Worm (Caenorhabditis elegans) whole organism, L4 larva: Measurements from ENCODE around the gene F33G12.6.
A peak's percentile ranks its signal among the peaks of the same experiment; 100 is the strongest.

Experiments
- D1046.2 ChIP-seq: fragments of 200-800 bp; sonication (Bioruptor generic); IDR thresholded peaks from 2 replicates; pipeline ENCODE4 v1.3.6; 2022; ENCODE audit warnings: missing genetic modification characterization, missing compliant biosample characterization
- F26F4.8 ChIP-seq: fragments of 200-800 bp; sonication (Bioruptor generic); conservative IDR thresholded peaks from 2 replicates; pipeline ENCODE4 v1.3.6; 2022; ENCODE audit warnings: missing genetic modification characterization, missing compliant biosample characterization
- F37D6.2 ChIP-seq: sonication (generic microtip); optimal IDR thresholded peaks from 2 replicates; lab custom pipeline; 2016; ENCODE audit warnings: mild to moderate bottlenecking, missing genetic modification characterization, missing compliant biosample characterization
- R02D3.7 ChIP-seq: fragments of 150-350 bp; sonication (generic microtip); optimal IDR thresholded peaks from 3 replicates; lab custom pipeline; 2014; ENCODE audit warnings: missing biosample characterization, missing genetic modification characterization
- T26A8.4 ChIP-seq: fragments of 200-800 bp; sonication (Bioruptor generic); IDR thresholded peaks from 2 replicates; pipeline ENCODE4 v1.3.6; 2022; ENCODE audit warnings: missing genetic modification characterization, missing compliant biosample characterization
- ZK337.2 ChIP-seq: fragments of 200-800 bp; sonication (Bioruptor generic); IDR thresholded peaks from 2 replicates; pipeline ENCODE4 v1.3.6; 2022; ENCODE audit warnings: missing genetic modification reagents, missing genetic modification characterization, missing compliant biosample characterization
- attf-4 ChIP-seq: sonication (generic microtip); optimal IDR thresholded peaks from 3 replicates; lab custom pipeline; 2017; ENCODE audit warnings: missing biosample characterization, missing genetic modification characterization
- ceh-32 ChIP-seq: sonication (generic microtip); optimal IDR thresholded peaks from 2 replicates; lab custom pipeline; 2016; ENCODE audit warnings: mild to moderate bottlenecking, missing genetic modification characterization, missing compliant biosample characterization; ENCODE audit not compliant: poor library complexity
- ceh-44 ChIP-seq: fragments of 200-800 bp; sonication (Bioruptor generic); IDR thresholded peaks from 2 replicates; pipeline ENCODE4 v1.3.6; 2022; ENCODE audit warnings: missing genetic modification reagents, missing genetic modification characterization, missing compliant biosample characterization
- ceh-62 ChIP-seq: sonication (generic microtip); optimal IDR thresholded peaks from 2 replicates; lab custom pipeline; 2017; ENCODE audit warnings: missing biosample characterization, missing genetic modification characterization
- ces-1 ChIP-seq: fragments of 150-350 bp; sonication (generic microtip); optimal IDR thresholded peaks from 4 replicates; lab custom pipeline; 2014; ENCODE audit warnings: missing biosample characterization, missing genetic modification reagents, missing genetic modification characterization
- ctbp-1 ChIP-seq: fragments of 200-800 bp; sonication (Bioruptor generic); IDR thresholded peaks from 2 replicates; pipeline ENCODE4 v1.3.6; 2022; ENCODE audit warnings: missing genetic modification reagents, missing genetic modification characterization, missing compliant biosample characterization
- daf-12 ChIP-seq: fragments of 150-350 bp; optimal IDR thresholded peaks from 2 replicates; lab custom pipeline; 2014; ENCODE audit warnings: missing biosample characterization, missing genetic modification reagents, missing genetic modification characterization
- daf-16 ChIP-seq, 3 experiments: sonication (generic microtip); optimal IDR thresholded peaks; 2 replicates each; lab custom pipeline; 2016 to 2017; ENCODE audit warnings: missing genetic modification characterization in 3 of 3, missing genetic modification reagents in 3 of 3, mild to moderate bottlenecking in 2 of 3, missing compliant biosample characterization in 2 of 3, missing biosample characterization in 1 of 3, moderate library complexity in 1 of 3
- dmd-6 ChIP-seq: fragments of 200-800 bp; sonication (Bioruptor generic); IDR thresholded peaks from 2 replicates; pipeline ENCODE4 v1.3.6; 2022; ENCODE audit warnings: missing genetic modification reagents, missing genetic modification characterization, missing compliant biosample characterization
- dmd-8 ChIP-seq: fragments of 200-800 bp; sonication (Bioruptor generic); IDR thresholded peaks from 2 replicates; pipeline ENCODE4 v1.3.6; 2022; ENCODE audit warnings: missing genetic modification characterization, missing compliant biosample characterization
- dmd-9 ChIP-seq: fragments of 200-800 bp; sonication (Bioruptor generic); IDR thresholded peaks from 2 replicates; pipeline ENCODE4 v1.3.6; 2022; ENCODE audit warnings: missing genetic modification reagents, missing genetic modification characterization, missing compliant biosample characterization
- dpl-1 ChIP-seq: fragments of 150-350 bp; optimal IDR thresholded peaks from 2 replicates; lab custom pipeline; 2014; ENCODE audit warnings: missing biosample characterization, missing genetic modification reagents, missing genetic modification characterization
- duxl-1 ChIP-seq: sonication (generic microtip); optimal IDR thresholded peaks from 2 replicates; lab custom pipeline; 2016; ENCODE audit warnings: mild to moderate bottlenecking, missing genetic modification characterization, moderate library complexity, missing compliant biosample characterization; ENCODE audit not compliant: poor library complexity
- egl-27 ChIP-seq: sonication (generic microtip); optimal IDR thresholded peaks from 3 replicates; lab custom pipeline; 2017; ENCODE audit warnings: missing biosample characterization, missing genetic modification reagents, missing genetic modification characterization
- fkh-10 ChIP-seq: fragments of 150-350 bp; optimal IDR thresholded peaks from 2 replicates; lab custom pipeline; 2014; ENCODE audit warnings: missing biosample characterization, missing genetic modification reagents, missing genetic modification characterization
- fos-1 ChIP-seq: fragments of 150-350 bp; optimal IDR thresholded peaks from 2 replicates; lab custom pipeline; 2014; ENCODE audit warnings: missing biosample characterization, missing genetic modification characterization
- hif-1 ChIP-seq, 2 experiments: sonication (generic microtip); optimal IDR thresholded peaks; 2 replicates each; lab custom pipeline; 2016 to 2017; ENCODE audit warnings: missing compliant biosample characterization in 2 of 2, missing genetic modification characterization in 2 of 2, missing genetic modification reagents in 2 of 2, missing genotype in 2 of 2, mild to moderate bottlenecking in 1 of 2
- hlh-11 ChIP-seq: fragments of 200-800 bp; sonication (Bioruptor generic); optimal IDR thresholded peaks from 2 replicates; lab custom pipeline; 2018; ENCODE audit warnings: mild to moderate bottlenecking, missing genetic modification characterization, missing compliant biosample characterization
- hmg-1.1 ChIP-seq: fragments of 200-800 bp; sonication (Bioruptor generic); IDR thresholded peaks from 2 replicates; pipeline ENCODE4 v1.3.6; 2022; ENCODE audit warnings: missing genetic modification reagents, missing genetic modification characterization, missing compliant biosample characterization
- lim-7 ChIP-seq: fragments of 200-800 bp; sonication (Bioruptor generic); IDR thresholded peaks from 2 replicates; pipeline ENCODE4 v1.3.6; 2022; ENCODE audit warnings: missing genetic modification characterization, missing compliant biosample characterization
- lin-1 ChIP-seq: fragments of 200-800 bp; sonication (Bioruptor generic); IDR thresholded peaks from 2 replicates; pipeline ENCODE4 v1.3.6; 2022; ENCODE audit warnings: missing genetic modification reagents, missing genetic modification characterization, missing compliant biosample characterization
- lin-13 ChIP-seq: fragments of 150-350 bp; optimal IDR thresholded peaks from 2 replicates; lab custom pipeline; 2014; ENCODE audit warnings: missing biosample characterization, missing genetic modification reagents, missing genetic modification characterization
- lin-38 ChIP-seq: fragments of 200-800 bp; sonication (Bioruptor generic); IDR thresholded peaks from 2 replicates; pipeline ENCODE4 v1.3.6; 2022; ENCODE audit warnings: missing genetic modification reagents, missing genetic modification characterization, missing compliant biosample characterization
- lir-3 ChIP-seq: sonication (generic microtip); optimal IDR thresholded peaks from 2 replicates; lab custom pipeline; 2016; ENCODE audit warnings: mild to moderate bottlenecking, missing genetic modification characterization, missing compliant biosample characterization
- lsy-2 ChIP-seq, 2 experiments: fragments of 150-350 bp in 1 of 2; sonication (generic microtip) in 1 of 2; optimal IDR thresholded peaks; 2 replicates each; lab custom pipeline; 2014 to 2017; ENCODE audit warnings: missing biosample characterization in 2 of 2, missing genetic modification characterization in 2 of 2
- mdl-1 ChIP-seq, 2 experiments: fragments of 150-350 bp in 1 of 2; sonication (generic microtip) in 1 of 2; optimal IDR thresholded peaks; 2 replicates each; lab custom pipeline; 2014 to 2017; ENCODE audit warnings: missing biosample characterization in 2 of 2, missing genetic modification characterization in 2 of 2
- mdt-29 ChIP-seq: fragments of 200-800 bp; sonication (Bioruptor generic); IDR thresholded peaks from 2 replicates; pipeline ENCODE4 v1.3.6; 2022; ENCODE audit warnings: missing genetic modification reagents, missing genetic modification characterization, missing compliant biosample characterization
- mep-1 ChIP-seq: fragments of 150-350 bp; sonication (generic microtip); optimal IDR thresholded peaks from 3 replicates; lab custom pipeline; 2014; ENCODE audit warnings: missing biosample characterization, missing genetic modification characterization
- mes-2 ChIP-seq: sonication (generic microtip); optimal IDR thresholded peaks from 2 replicates; lab custom pipeline; 2016; ENCODE audit warnings: missing genotype, mild to moderate bottlenecking, missing genetic modification characterization, missing compliant biosample characterization; ENCODE audit not compliant: poor library complexity, severe bottlenecking
- nhr-11 ChIP-seq: fragments of 150-350 bp; optimal IDR thresholded peaks from 2 replicates; lab custom pipeline; 2014; ENCODE audit warnings: missing biosample characterization, missing genetic modification characterization
- nhr-111 ChIP-seq: fragments of 200-800 bp; sonication (Bioruptor generic); optimal IDR thresholded peaks from 2 replicates; lab custom pipeline; 2018; ENCODE audit warnings: mild to moderate bottlenecking, missing genetic modification characterization, missing compliant biosample characterization
- nhr-237 ChIP-seq: sonication (generic microtip); optimal IDR thresholded peaks from 2 replicates; lab custom pipeline; 2017; ENCODE audit warnings: missing biosample characterization, missing genetic modification characterization
- nhr-28 ChIP-seq: fragments of 150-350 bp; optimal IDR thresholded peaks from 2 replicates; lab custom pipeline; 2014; ENCODE audit warnings: missing biosample characterization, missing genetic modification characterization
- nhr-6 ChIP-seq: fragments of 150-350 bp; optimal IDR thresholded peaks from 2 replicates; lab custom pipeline; 2014; ENCODE audit warnings: missing biosample characterization, missing genetic modification characterization
- nhr-76 ChIP-seq: fragments of 150-350 bp; optimal IDR thresholded peaks from 2 replicates; lab custom pipeline; 2014; ENCODE audit warnings: missing biosample characterization, missing genetic modification characterization
- pha-4 ChIP-seq, 2 experiments: fragments of 150-350 bp in 1 of 2; fragments of 200-800 bp in 1 of 2; sonication (Bioruptor generic) in 1 of 2; IDR thresholded peaks in 1 of 2; optimal IDR thresholded peaks in 1 of 2; 2 replicates each; pipeline versions ENCODE4 v1.3.6 to Lab custom; 2014 to 2022; ENCODE audit warnings: missing genetic modification characterization in 2 of 2, missing genetic modification reagents in 2 of 2, missing biosample characterization in 1 of 2, missing compliant biosample characterization in 1 of 2
- pqm-1 ChIP-seq: sonication (generic microtip); optimal IDR thresholded peaks from 2 replicates; lab custom pipeline; 2017; ENCODE audit warnings: missing biosample characterization, missing genetic modification characterization
- saeg-2 ChIP-seq: fragments of 200-800 bp; sonication (Bioruptor generic); IDR thresholded peaks from 2 replicates; pipeline ENCODE4 v1.3.6; 2022; ENCODE audit warnings: missing genetic modification reagents, missing genetic modification characterization, missing compliant biosample characterization
- set-16 ChIP-seq: fragments of 200-800 bp; sonication (Bioruptor generic); IDR thresholded peaks from 2 replicates; pipeline ENCODE4 v1.3.6; 2022; ENCODE audit warnings: missing genetic modification reagents, missing genetic modification characterization, missing compliant biosample characterization
- snpc-4 ChIP-seq: fragments of 150-350 bp; optimal IDR thresholded peaks from 2 replicates; lab custom pipeline; 2014; ENCODE audit warnings: missing biosample characterization, missing genetic modification characterization
- spr-3 ChIP-seq: fragments of 200-800 bp; sonication (Bioruptor generic); optimal IDR thresholded peaks from 2 replicates; lab custom pipeline; 2018; ENCODE audit warnings: mild to moderate bottlenecking, missing genetic modification characterization, missing compliant biosample characterization
- vab-7 ChIP-seq: fragments of 200-800 bp; sonication (Bioruptor generic); IDR thresholded peaks from 2 replicates; pipeline ENCODE4 v1.3.6; 2022; ENCODE audit warnings: missing genetic modification reagents, missing genetic modification characterization, missing compliant biosample characterization
- zfp-2 ChIP-seq: sonication (generic microtip); optimal IDR thresholded peaks from 2 replicates; lab custom pipeline; 2016; ENCODE audit warnings: mild to moderate bottlenecking, missing genetic modification characterization, missing compliant biosample characterization
- ztf-7 ChIP-seq: fragments of 150-350 bp; optimal IDR thresholded peaks from 2 replicates; lab custom pipeline; 2014; ENCODE audit warnings: missing biosample characterization, missing genetic modification characterization

Gene F33G12.6

ce11 chrII:5032669-5033068, 17.0 kb upstream of the F33G12.6 start (continued):
- TF ChIP-seq lim-7 (GFP tag; lab: Robert Waterston, UW) = peak; percentile 94
- TF ChIP-seq pqm-1 = no peak
- TF ChIP-seq nhr-237 (tag; lab: Kevin White, UChicago) = no peak
- peak; percentile 42 for TF ChIP-seq nhr-111
- TF ChIP-seq ctbp-1 (GFP tag; lab: Robert Waterston, UW) = 0 out of 2 replicates have a peak, but pooled peaks have one; percentile 41
- TF ChIP-seq lin-38 (GFP tag; lab: Robert Waterston, UW) = peak; percentile 84
- peak; percentile 74 for TF ChIP-seq mes-2 (tag; lab: Kevin White, UChicago)
- TF ChIP-seq F37D6.2 = no peak
- TF ChIP-seq ceh-32 (tag; lab: Kevin White, UChicago) = no peak
- TF ChIP-seq fos-1 (tag; lab: Kevin White, UChicago) = no peak
- TF ChIP-seq ceh-44 (GFP tag; lab: Robert Waterston, UW) = peak; percentile 59; the same call in 1 of the 2 replicates
- peak in 1 of 2 experiments; percentile 75 for TF ChIP-seq daf-16 (GFP tag; optimal IDR thresholded peaks at IDR 0.05; lab: Kevin White, UChicago)
- TF ChIP-seq daf-16 (tag; optimal IDR thresholded peaks at IDR 0.05; lab: Kevin White, UChicago) = peak; percentile 70
- peak; percentile 84 for TF ChIP-seq T26A8.4 (GFP tag; lab: Robert Waterston, UW)
- TF ChIP-seq daf-12 = no peak
- no peak for TF ChIP-seq R02D3.7 (tag; lab: Kevin White, UChicago)
- no peak for TF ChIP-seq ceh-62 (tag; lab: Kevin White, UChicago)
- no peak for TF ChIP-seq nhr-76 (tag; lab: Kevin White, UChicago)
- TF ChIP-seq mdl-1 (tag; optimal IDR thresholded peaks at IDR 0.05; lab: Kevin White, UChicago) = peak in 1 of 2 experiments; percentile 25
- TF ChIP-seq lin-13 = peak; percentile 60
- TF ChIP-seq set-16 (GFP tag; lab: Robert Waterston, UW) = peak; percentile 48; the same call in 1 of the 2 replicates
- peak; percentile 93 for TF ChIP-seq pha-4 (GFP tag; IDR thresholded peaks at IDR 0.05; lab: Robert Waterston, UW)
- TF ChIP-seq pha-4 (tag; optimal IDR thresholded peaks at IDR 0.05; lab: Kevin White, UChicago) = no peak
- TF ChIP-seq hif-1 (tag; optimal IDR thresholded peaks at IDR 0.05; lab: Kevin White, UChicago) = peak; percentile 17 to 59
- peak; percentile 78 for TF ChIP-seq dmd-9 (GFP tag; lab: Robert Waterston, UW)
- TF ChIP-seq hmg-1.1 (GFP tag; lab: Robert Waterston, UW) = peak; percentile 90
- peak; percentile 29 to 70 for TF ChIP-seq lsy-2 (tag; optimal IDR thresholded peaks at IDR 0.05; lab: Kevin White, UChicago)
- TF ChIP-seq fkh-10 (GFP tag; lab: Kevin White, UChicago) = no peak
- no peak for TF ChIP-seq attf-4 (tag; lab: Kevin White, UChicago)
- no peak for TF ChIP-seq egl-27 (tag; lab: Kevin White, UChicago)
- no peak for TF ChIP-seq ZK337.2
- peak; percentile 34 for TF ChIP-seq nhr-28
- TF ChIP-seq dmd-6 (GFP tag; lab: Robert Waterston, UW) = peak; percentile 68
- peak; percentile 65 for TF ChIP-seq ztf-7 (tag; lab: Kevin White, UChicago)
- TF ChIP-seq hlh-11 = peak; percentile 55
- TF ChIP-seq spr-3 (GFP tag; lab: Kevin White, UChicago) = peak; percentile 31
- TF ChIP-seq mep-1 (tag; lab: Kevin White, UChicago) = peak; percentile 64
- peak; percentile 78 for TF ChIP-seq duxl-1 (tag; lab: Kevin White, UChicago)
- TF ChIP-seq nhr-6 = peak; percentile 60
- peak; percentile 48 for TF ChIP-seq nhr-11 (tag; lab: Kevin White, UChicago)
- TF ChIP-seq zfp-2 = peak; percentile 19
- peak; percentile 83 for TF ChIP-seq dmd-8 (GFP tag; lab: Robert Waterston, UW)
- peak; percentile 70; the same call in 1 of the 2 replicates for TF ChIP-seq lin-1 (GFP tag; lab: Robert Waterston, UW)
- peak; percentile 45 for TF ChIP-seq dpl-1 (GFP tag; lab: Kevin White, UChicago)
- TF ChIP-seq snpc-4 (tag; lab: Kevin White, UChicago) = no peak
- peak; percentile 72; the same call in 1 of the 2 replicates for TF ChIP-seq F26F4.8 (GFP tag; lab: Robert Waterston, UW)
- TF ChIP-seq lir-3 (tag; lab: Kevin White, UChicago) = peak; percentile 15
- no peak for TF ChIP-seq ces-1 (GFP tag; lab: Kevin White, UChicago)
- TF ChIP-seq saeg-2 (GFP tag; lab: Robert Waterston, UW) = 0 out of 2 replicates have a peak, but pooled peaks have one; percentile 48
- TF ChIP-seq D1046.2 (GFP tag; lab: Robert Waterston, UW) = peak; percentile 78
- no peak for TF ChIP-seq mdt-29 (GFP tag; lab: Robert Waterston, UW)
- peak; percentile 86 for TF ChIP-seq vab-7
